Fruit fly (Drosophila melanogaster) whole organism, prepupa: ENCODE measurements around the gene slmb.

Source experiments
- CG10631 ChIP-seq: fragments of 200-800 bp; sonication (Bioruptor generic); optimal IDR thresholded peaks from 2 replicates; lab custom pipeline; 2016; ENCODE audit warnings: missing biosample characterization, missing genetic modification characterization
- CG10669 ChIP-seq: fragments of 200-800 bp; sonication (Bioruptor generic); optimal IDR thresholded peaks from 3 replicates; lab custom pipeline; 2018; ENCODE audit warnings: missing biosample characterization, mild to moderate bottlenecking, missing genetic modification characterization, moderate library complexity
- CG11902 ChIP-seq: fragments of 200-800 bp; sonication (Bioruptor generic); optimal IDR thresholded peaks from 3 replicates; lab custom pipeline; 2016; ENCODE audit warnings: missing biosample characterization, missing genetic modification characterization
- CG16779 ChIP-seq: fragments of 200-800 bp; sonication (Bioruptor generic); optimal IDR thresholded peaks from 3 replicates; lab custom pipeline; 2017; ENCODE audit warnings: missing biosample characterization, mild to moderate bottlenecking, missing genetic modification characterization
- CG3032 ChIP-seq: fragments of 200-800 bp; optimal IDR thresholded peaks from 2 replicates; lab custom pipeline; 2019; ENCODE audit warnings: missing biosample characterization, mild to moderate bottlenecking, missing genetic modification characterization, moderate library complexity
- CG31627 ChIP-seq: fragments of 200-800 bp; sonication (Bioruptor generic); optimal IDR thresholded peaks from 3 replicates; lab custom pipeline; 2016; ENCODE audit warnings: missing biosample characterization, missing genetic modification characterization
- CG34406 ChIP-seq: fragments of 200-800 bp; sonication (Bioruptor generic); optimal IDR thresholded peaks from 3 replicates; lab custom pipeline; 2016; ENCODE audit warnings: missing biosample characterization, missing genetic modification characterization
- CG6163 ChIP-seq: fragments of 200-800 bp; sonication (Bioruptor generic); IDR thresholded peaks from 3 replicates; pipeline ENCODE4 v1.3.6; 2022; ENCODE audit warnings: missing biosample characterization, missing genetic modification characterization
- CG6276 ChIP-seq: fragments of 200-800 bp; sonication (Bioruptor generic); optimal IDR thresholded peaks from 2 replicates; lab custom pipeline; 2017; ENCODE audit warnings: missing biosample characterization, mild to moderate bottlenecking, missing genetic modification characterization
- CG6792 ChIP-seq: fragments of 200-800 bp; sonication (Bioruptor generic); optimal IDR thresholded peaks from 3 replicates; lab custom pipeline; 2016; ENCODE audit warnings: missing biosample characterization, missing genetic modification characterization
- CG6808 ChIP-seq: fragments of 200-800 bp; sonication (Bioruptor generic); optimal IDR thresholded peaks from 3 replicates; lab custom pipeline; 2017; ENCODE audit warnings: missing biosample characterization, missing genetic modification characterization, mild to moderate bottlenecking, moderate library complexity, missing genetic modification reagents
- CG6854 ChIP-seq: fragments of 200-800 bp; sonication (Bioruptor generic); optimal IDR thresholded peaks from 2 replicates; lab custom pipeline; 2017; ENCODE audit warnings: missing biosample characterization, mild to moderate bottlenecking, missing genetic modification characterization
- CG8119 ChIP-seq: fragments of 200-800 bp; sonication (Bioruptor generic); IDR thresholded peaks from 3 replicates; pipeline ENCODE4 v1.3.6; 2022; ENCODE audit warnings: missing biosample characterization, missing genetic modification characterization
- CG8319 ChIP-seq: fragments of 200-800 bp; sonication (Bioruptor generic); optimal IDR thresholded peaks from 3 replicates; lab custom pipeline; 2016; ENCODE audit warnings: missing biosample characterization, missing genetic modification characterization
- CG9139 ChIP-seq: fragments of 200-800 bp; sonication (Bioruptor generic); optimal IDR thresholded peaks from 3 replicates; lab custom pipeline; 2017; ENCODE audit warnings: missing biosample characterization, mild to moderate bottlenecking, missing genetic modification characterization
- Eip75B ChIP-seq: fragments of 200-800 bp; sonication (Bioruptor generic); optimal IDR thresholded peaks from 3 replicates; lab custom pipeline; 2016; ENCODE audit warnings: missing biosample characterization, missing genetic modification characterization
- Eip78C ChIP-seq: fragments of 200-800 bp; sonication (Bioruptor generic); peaks from one replicate; lab custom pipeline; 2016; ENCODE audit warnings: missing biosample characterization, missing genetic modification characterization
- Eip93F ChIP-seq: fragments of 200-800 bp; sonication (Bioruptor generic); optimal IDR thresholded peaks from 2 replicates; lab custom pipeline; 2016; ENCODE audit warnings: missing biosample characterization, mild to moderate bottlenecking, missing genetic modification characterization
- Ets21C ChIP-seq: fragments of 200-800 bp; sonication (Bioruptor generic); optimal IDR thresholded peaks from 3 replicates; lab custom pipeline; 2016; ENCODE audit warnings: missing biosample characterization, missing genetic modification characterization
- Ets96B ChIP-seq: fragments of 200-800 bp; optimal IDR thresholded peaks from 2 replicates; lab custom pipeline; 2019; ENCODE audit warnings: missing biosample characterization, mild to moderate bottlenecking, missing genetic modification characterization, moderate library complexity
- Gug ChIP-seq: fragments of 200-800 bp; sonication (Bioruptor generic); IDR thresholded peaks from 2 replicates; pipeline ENCODE4 v1.3.6; 2022; ENCODE audit warnings: missing biosample characterization, missing genetic modification characterization
- Hr38 ChIP-seq: sonication (Bioruptor generic); optimal IDR thresholded peaks from 2 replicates; lab custom pipeline; 2016; ENCODE audit warnings: missing biosample characterization, missing genetic modification characterization
- Hr39 ChIP-seq: fragments of 200-800 bp; sonication (Bioruptor generic); optimal IDR thresholded peaks from 2 replicates; lab custom pipeline; 2016; ENCODE audit warnings: missing biosample characterization, missing genetic modification characterization
- Hr4 ChIP-seq: fragments of 200-800 bp; sonication (Bioruptor generic); optimal IDR thresholded peaks from 3 replicates; lab custom pipeline; 2016; ENCODE audit warnings: missing biosample characterization, missing genetic modification characterization
- Met ChIP-seq: fragments of 200-800 bp; sonication (Bioruptor generic); optimal IDR thresholded peaks from 3 replicates; lab custom pipeline; 2016; ENCODE audit warnings: missing biosample characterization, missing genetic modification characterization
- OdsH ChIP-seq: fragments of 200-800 bp; sonication (Bioruptor generic); optimal IDR thresholded peaks from 3 replicates; lab custom pipeline; 2016; ENCODE audit warnings: missing biosample characterization, missing genetic modification characterization
- Smox ChIP-seq: fragments of 200-800 bp; sonication (Bioruptor generic); optimal IDR thresholded peaks from 3 replicates; lab custom pipeline; 2016; ENCODE audit warnings: missing biosample characterization, missing genetic modification characterization
- Sox102F ChIP-seq: fragments of 200-800 bp; sonication (Bioruptor generic); optimal IDR thresholded peaks from 2 replicates; lab custom pipeline; 2016; ENCODE audit warnings: missing biosample characterization, mild to moderate bottlenecking, missing genetic modification characterization
- Sox14 ChIP-seq: fragments of 200-800 bp; sonication (Bioruptor generic); optimal IDR thresholded peaks from 3 replicates; lab custom pipeline; 2016; ENCODE audit warnings: missing biosample characterization, missing genetic modification characterization
- Sox15 ChIP-seq: fragments of 200-800 bp; sonication (Bioruptor generic); optimal IDR thresholded peaks from 3 replicates; lab custom pipeline; 2016; ENCODE audit warnings: missing biosample characterization, missing genetic modification characterization
- achi ChIP-seq: fragments of 200-800 bp; sonication (Bioruptor generic); optimal IDR thresholded peaks from 3 replicates; lab custom pipeline; 2016; ENCODE audit warnings: missing biosample characterization, missing genetic modification characterization
- acj6 ChIP-seq: fragments of 200-800 bp; sonication (Bioruptor generic); optimal IDR thresholded peaks from 3 replicates; lab custom pipeline; 2016; ENCODE audit warnings: missing biosample characterization, missing genetic modification characterization
- dac ChIP-seq: fragments of 200-800 bp; sonication (Bioruptor generic); optimal IDR thresholded peaks from 2 replicates; lab custom pipeline; 2017; ENCODE audit warnings: missing biosample characterization, mild to moderate bottlenecking, missing genetic modification characterization
- eg ChIP-seq: fragments of 200-800 bp; sonication (Bioruptor generic); IDR thresholded peaks from 3 replicates; pipeline ENCODE4 v1.3.6; 2022; ENCODE audit warnings: missing biosample characterization, missing genetic modification characterization
- fd59A ChIP-seq: fragments of 200-800 bp; sonication (Bioruptor generic); optimal IDR thresholded peaks from 2 replicates; lab custom pipeline; 2017; ENCODE audit warnings: missing biosample characterization, mild to moderate bottlenecking, missing genetic modification characterization, missing genetic modification reagents
- fkh ChIP-seq: fragments of 200-800 bp; sonication (Bioruptor generic); optimal IDR thresholded peaks from 3 replicates; lab custom pipeline; 2017; ENCODE audit warnings: missing biosample characterization, mild to moderate bottlenecking, missing genetic modification characterization, moderate library complexity
- lz ChIP-seq: fragments of 200-800 bp; sonication (Bioruptor generic); optimal IDR thresholded peaks from 3 replicates; lab custom pipeline; 2016; ENCODE audit warnings: missing biosample characterization, missing genetic modification characterization
- net ChIP-seq: fragments of 200-800 bp; sonication (Bioruptor generic); optimal IDR thresholded peaks from 3 replicates; lab custom pipeline; 2016; ENCODE audit warnings: missing biosample characterization, missing genetic modification characterization
- pdm3 ChIP-seq: fragments of 200-800 bp; sonication (Bioruptor generic); optimal IDR thresholded peaks from 3 replicates; lab custom pipeline; 2016; ENCODE audit warnings: missing biosample characterization, missing genetic modification characterization
- spab ChIP-seq: fragments of 200-800 bp; sonication (Bioruptor generic); optimal IDR thresholded peaks from 2 replicates; lab custom pipeline; 2017; ENCODE audit warnings: missing biosample characterization, mild to moderate bottlenecking, missing genetic modification characterization, missing genetic modification reagents
- ss ChIP-seq, 2 experiments: fragments of 200-800 bp; sonication (Bioruptor generic); optimal IDR thresholded peaks; 2 replicates in 1 of 2; 3 replicates in 1 of 2; lab custom pipeline; 2017 to 2018; ENCODE audit warnings: mild to moderate bottlenecking in 2 of 2, missing biosample characterization in 2 of 2, missing genetic modification characterization in 2 of 2, moderate library complexity in 1 of 2
- svp ChIP-seq: fragments of 200-800 bp; sonication (Bioruptor generic); peaks from one replicate; lab custom pipeline; 2016; ENCODE audit warnings: missing biosample characterization, missing genetic modification characterization
- topi ChIP-seq: fragments of 200-800 bp; sonication (Bioruptor generic); optimal IDR thresholded peaks from 3 replicates; lab custom pipeline; 2016; ENCODE audit warnings: missing biosample characterization, missing genetic modification characterization
- vri ChIP-seq: fragments of 200-800 bp; sonication (Bioruptor generic); optimal IDR thresholded peaks from 3 replicates; lab custom pipeline; 2016; ENCODE audit warnings: missing biosample characterization, mild to moderate bottlenecking, missing genetic modification characterization

Gene slmb

DNA sequence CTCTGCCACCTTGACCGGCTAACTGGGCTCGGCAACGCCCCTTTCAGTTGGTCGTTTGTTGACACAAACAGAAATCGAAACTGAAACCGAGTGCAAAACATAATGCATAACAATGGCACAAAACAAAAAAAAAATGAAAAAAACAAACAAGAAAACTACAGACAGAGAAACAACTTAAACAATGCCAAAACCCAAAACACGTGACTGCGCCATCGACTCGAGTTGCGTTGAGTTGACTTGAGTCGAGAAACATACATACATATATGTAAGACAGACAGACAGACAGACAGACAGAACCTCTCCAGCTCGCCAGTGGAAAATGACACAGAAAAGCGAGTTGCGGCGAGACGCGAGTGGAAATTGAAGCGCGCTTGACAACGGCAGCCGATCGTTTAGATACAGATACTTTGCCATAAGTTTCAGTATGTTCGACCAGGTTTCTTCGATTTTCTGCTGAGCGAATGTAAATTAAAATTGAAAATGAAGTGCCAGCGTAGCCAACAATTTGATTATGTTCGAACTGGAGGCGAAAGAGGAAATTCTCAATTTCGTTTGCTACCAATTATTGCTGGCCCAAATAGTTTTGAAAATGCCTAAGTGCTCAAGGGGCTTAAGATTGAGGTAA is 42.4 kb upstream of the slmb start:
- TF ChIP-seq eg: peak; percentile 63; the same call in 2 of the 3 replicates
- TF ChIP-seq CG3032: no peak

DNA sequence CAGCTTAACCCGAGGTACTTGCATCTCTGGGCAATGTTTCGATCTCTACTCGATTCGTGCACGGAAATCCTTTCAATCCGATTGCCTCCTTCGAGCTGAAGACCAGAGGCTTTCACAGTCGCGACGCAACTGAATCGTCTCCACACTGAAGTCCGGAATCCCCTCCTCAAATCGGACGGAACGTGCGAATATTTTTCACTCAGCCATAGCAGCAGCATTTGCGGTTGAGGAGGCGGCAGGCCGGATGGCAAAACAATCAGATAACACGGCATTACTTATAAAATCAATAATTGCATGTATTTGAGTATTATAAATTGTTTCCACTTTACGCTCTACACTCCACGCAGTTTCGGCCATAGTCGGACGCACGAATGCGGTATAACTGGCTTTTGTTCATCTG is 40.8 kb upstream of the slmb start, which contains the start of gene Snmp1:
Gene Snmp1, minus strand, starts transcription at position 101 of the 400 bp plus-strand sequence.
- no peak for TF ChIP-seq vri (GFP tag; lab: Kevin White, UChicago)
- no peak for TF ChIP-seq CG10669 (GFP tag; lab: Kevin White, UChicago)
- no peak for TF ChIP-seq pdm3
- TF ChIP-seq achi (GFP tag; lab: Kevin White, UChicago): no peak
- TF ChIP-seq ss (GFP tag; optimal IDR thresholded peaks at IDR 0.05; lab: Kevin White, UChicago): no peak
- no peak for TF ChIP-seq Eip93F (GFP tag; lab: Kevin White, UChicago)
- TF ChIP-seq lz: no peak
- no peak for TF ChIP-seq Met (GFP tag; lab: Kevin White, UChicago)
- TF ChIP-seq CG6808 (GFP tag; lab: Kevin White, UChicago): no peak
- no peak for TF ChIP-seq CG8119
- no peak for TF ChIP-seq Hr38 (GFP tag; lab: Kevin White, UChicago)
- TF ChIP-seq topi (GFP tag; lab: Kevin White, UChicago): no peak
- TF ChIP-seq Eip78C (GFP tag; lab: Kevin White, UChicago): no peak
- no peak for TF ChIP-seq svp
- no peak for TF ChIP-seq Sox102F (GFP tag; lab: Kevin White, UChicago)
- no peak for TF ChIP-seq dac (GFP tag; lab: Kevin White, UChicago)
- TF ChIP-seq Smox (GFP tag; lab: Kevin White, UChicago): no peak
- TF ChIP-seq, all 60 proteins: peak for 0

DNA sequence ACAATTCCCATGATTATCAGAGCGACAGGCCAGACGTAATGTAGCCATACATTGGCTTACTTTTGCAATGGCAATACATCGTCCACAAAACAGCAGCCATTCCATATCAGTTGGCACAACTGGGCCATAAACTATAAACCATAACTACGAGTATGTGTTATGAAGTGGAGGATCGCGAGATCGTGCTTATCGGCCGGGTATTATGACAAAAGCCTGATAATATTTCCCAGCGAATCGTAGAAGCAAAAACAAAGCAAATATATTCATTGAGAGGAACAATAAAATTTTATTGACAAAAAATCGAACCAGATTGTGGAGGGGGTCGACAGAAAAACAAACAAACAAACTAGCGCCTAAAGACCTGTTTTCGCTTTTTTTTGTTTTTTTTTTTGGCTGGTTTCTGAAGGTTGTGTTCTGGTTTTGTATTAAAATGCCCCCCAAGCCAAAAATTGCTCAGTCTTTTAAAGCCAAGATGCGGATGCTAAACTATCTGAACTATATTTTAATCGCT is 36.1 kb upstream of the slmb start, which contains the start of gene CG5810:
Gene CG5810, plus strand, starts transcription at position 461 of the 511 bp plus-strand sequence.
- TF ChIP-seq Ets96B (tag; lab: Kevin White, UChicago): no peak
- peak; percentile 59 for TF ChIP-seq fkh (GFP tag; lab: Kevin White, UChicago)
- TF ChIP-seq fd59A (GFP tag; lab: Kevin White, UChicago): no peak
- no peak for TF ChIP-seq CG34406
- TF ChIP-seq Ets21C (GFP tag; lab: Kevin White, UChicago): no peak
- no peak for TF ChIP-seq CG6163 (GFP tag; lab: Robert Waterston, UW)
- peak; percentile 77 for TF ChIP-seq vri (GFP tag; lab: Kevin White, UChicago)

DNA sequence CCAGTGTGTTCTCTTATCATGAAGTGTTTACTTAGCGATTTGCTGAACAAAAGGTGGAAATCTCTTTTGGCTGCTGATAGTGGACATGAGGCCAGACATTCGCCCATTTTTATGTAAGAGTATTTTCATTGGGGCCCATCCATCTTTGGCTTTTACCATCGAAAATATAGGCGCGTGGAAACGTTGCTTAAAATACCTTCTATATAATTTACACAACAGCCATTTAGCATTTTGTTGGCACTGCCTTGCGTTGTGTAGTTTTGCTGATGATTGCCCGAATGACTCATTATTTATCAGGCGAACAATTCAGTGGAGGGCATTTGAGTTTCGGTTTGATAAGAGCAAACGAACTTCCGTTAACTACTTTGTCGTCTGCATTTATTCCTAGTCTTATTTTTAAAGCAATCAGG is 34.3 kb upstream of the slmb start:
- TF ChIP-seq Sox14 (GFP tag; lab: Kevin White, UChicago) (no peak), CG10669 (GFP tag; lab: Kevin White, UChicago) (no peak), Smox (GFP tag; lab: Kevin White, UChicago) (no peak), Sox15 (GFP tag; lab: Kevin White, UChicago) (no peak), Hr39 (GFP tag; lab: Kevin White, UChicago) (no peak), Met (GFP tag; lab: Kevin White, UChicago) (no peak), spab (GFP tag; lab: Kevin White, UChicago) (no peak), CG11902 (GFP tag; lab: Kevin White, UChicago) (no peak), ss (GFP tag; optimal IDR thresholded peaks at IDR 0.05; lab: Kevin White, UChicago) (no peak), CG9139 (no peak), lz (no peak), CG6276 (no peak), topi (GFP tag; lab: Kevin White, UChicago) (no peak), pdm3 (no peak), CG31627 (GFP tag; lab: Kevin White, UChicago) (no peak), Gug (GFP tag; lab: Robert Waterston, UW) (no peak), Eip78C (GFP tag; lab: Kevin White, UChicago) (peak; percentile 59), Hr38 (GFP tag; lab: Kevin White, UChicago) (no peak), svp (no peak), eg (no peak), CG8119 (0 out of 3 replicates have a peak, but pooled peaks have one; percentile 21), CG10631 (GFP tag; lab: Kevin White, UChicago) (no peak), fkh (GFP tag; lab: Kevin White, UChicago) (peak; percentile 67), net (no peak), CG16779 (no peak), CG6854 (GFP tag; lab: Kevin White, UChicago) (no peak), CG8319 (no peak), CG6163 (GFP tag; lab: Robert Waterston, UW) (no peak), Eip75B (GFP tag; lab: Kevin White, UChicago) (no peak), Hr4 (GFP tag; lab: Kevin White, UChicago) (no peak), acj6 (GFP tag; lab: Kevin White, UChicago) (no peak), OdsH (GFP tag; lab: Kevin White, UChicago) (no peak), CG6792 (GFP tag; lab: Kevin White, UChicago) (no peak)
